Fruit fly (Drosophila melanogaster): ENCODE data around the gene MESR3.

MESR3 gene

DNA sequence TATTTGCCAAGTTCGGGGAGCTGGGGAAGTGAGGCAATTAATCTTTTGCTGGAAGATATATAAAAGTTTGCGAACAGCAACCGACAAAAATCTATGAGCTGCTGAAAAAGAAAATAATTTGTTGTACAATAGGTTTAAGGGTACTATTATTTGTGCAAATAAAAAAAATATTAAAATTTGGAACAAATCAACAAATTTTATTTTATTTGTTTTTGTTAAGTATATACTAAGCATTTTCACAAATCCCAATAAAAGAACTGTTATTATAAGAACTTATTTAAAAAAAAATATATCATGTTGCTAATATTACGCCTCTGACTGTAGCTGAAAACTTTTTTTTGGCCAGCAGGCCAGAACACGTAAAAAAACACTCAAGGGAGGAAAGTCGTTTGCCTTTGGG is 41.1 kb downstream of the MESR3 start:
- no peak for TF ChIP-seq GATAd (GFP tag; optimal IDR thresholded peaks at IDR 0.05)
- TF ChIP-seq HLH106 (tag; optimal IDR thresholded peaks at IDR 0.05): peak; percentile 8
- no peak for TF ChIP-seq OdsH (GFP tag; optimal IDR thresholded peaks at IDR 0.05)
- no peak for TF ChIP-seq Hr83 (GFP tag; optimal IDR thresholded peaks at IDR 0.05; ENCODE audit: poor library complexity, severe bottlenecking)
- no peak for TF ChIP-seq br (GFP tag; optimal IDR thresholded peaks at IDR 0.05)
- TF ChIP-seq dl (GFP tag; optimal IDR thresholded peaks at IDR 0.05; ENCODE audit: insufficient read depth in 1 of 2, partially characterized antibody in 2 of 2): no peak
- no peak for TF ChIP-seq lola (GFP tag; optimal IDR thresholded peaks at IDR 0.05)
- no peak for TF ChIP-seq Vsx2 (GFP tag; optimal IDR thresholded peaks at IDR 0.05; ENCODE audit: partially characterized antibody)
- no peak for TF ChIP-seq Myc (optimal IDR thresholded peaks at IDR 0.05)
- no peak for TF ChIP-seq Rel (GFP tag; optimal IDR thresholded peaks at IDR 0.05)
- no peak for TF ChIP-seq Rel (tag; optimal IDR thresholded peaks at IDR 0.05)
- TF ChIP-seq foxo (GFP tag; optimal IDR thresholded peaks at IDR 0.05): peak in 1 of 2 experiments; percentile 18

DNA sequence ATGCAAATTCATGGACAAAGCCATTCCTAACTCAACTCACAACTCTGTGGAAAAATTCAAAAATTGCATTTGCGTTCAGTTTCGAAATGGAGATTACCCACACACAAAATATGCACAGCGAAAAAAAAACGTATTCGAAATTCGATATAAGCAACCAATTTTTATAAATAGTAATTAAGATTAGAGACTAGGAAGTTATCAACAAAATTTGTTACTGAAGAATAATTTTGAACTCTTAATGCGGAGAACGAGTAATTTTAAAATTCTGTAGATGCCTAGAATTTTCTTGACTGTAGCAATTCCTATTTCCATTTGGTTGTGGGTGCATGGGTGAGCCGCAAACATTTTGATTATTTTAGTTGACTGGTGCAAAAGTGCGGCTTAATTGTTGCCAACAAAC is 46.3 kb downstream of the MESR3 start:
- TF ChIP-seq ey (GFP tag; optimal IDR thresholded peaks at IDR 0.05) (peak; percentile 5), OdsH (GFP tag; optimal IDR thresholded peaks at IDR 0.05) (peak; percentile 32), h (GFP tag; optimal IDR thresholded peaks at IDR 0.05) (peak; percentile 19), fru (GFP tag; optimal IDR thresholded peaks at IDR 0.05) (peak; percentile 6), foxo (GFP tag; optimal IDR thresholded peaks at IDR 0.05) (peak in 1 of 2 experiments; percentile 28), rgr (GFP tag; optimal IDR thresholded peaks at IDR 0.05) (peak; percentile 2), dmrt93B (GFP tag; optimal IDR thresholded peaks at IDR 0.05) (no peak), CG9705 (GFP tag; optimal IDR thresholded peaks at IDR 0.05) (no peak)

DNA sequence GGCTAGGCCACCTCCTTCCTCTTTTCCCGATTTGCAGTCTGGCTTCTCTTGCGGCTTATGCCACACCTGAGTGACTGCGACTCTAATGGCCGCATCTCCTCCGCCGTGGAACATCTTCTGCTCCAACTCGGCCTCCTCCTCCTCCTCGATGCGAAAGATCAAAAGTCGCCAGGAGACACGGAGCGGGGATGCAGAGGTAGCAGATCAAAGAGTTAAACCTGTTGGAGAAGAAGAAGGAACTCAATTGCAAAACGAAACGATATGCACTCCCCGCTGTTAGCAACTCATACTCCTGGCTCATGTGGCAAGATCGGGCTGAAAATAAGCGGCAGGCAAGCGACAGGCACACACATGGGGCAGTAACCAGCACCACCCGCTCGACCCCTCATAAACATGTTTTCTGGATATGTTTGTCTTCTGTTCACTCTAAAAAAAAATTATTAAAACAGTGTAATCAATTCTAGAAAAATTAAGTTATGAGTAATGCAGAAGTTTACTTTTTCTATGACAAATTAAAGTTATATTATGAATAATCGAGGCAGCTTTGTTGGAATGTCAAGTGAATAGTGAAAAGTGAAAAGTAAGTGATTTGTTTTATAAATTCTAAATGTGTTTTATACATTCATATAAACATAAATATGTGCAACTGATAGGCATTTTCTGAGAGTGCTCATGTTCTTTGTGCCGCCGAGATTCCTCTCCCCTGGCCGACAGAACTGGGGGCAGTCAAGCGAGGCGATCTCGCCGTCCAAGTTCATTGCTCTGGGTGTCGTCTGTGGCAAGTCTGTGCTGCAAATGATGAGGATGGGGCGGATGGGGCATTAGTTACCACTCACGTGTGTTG is 47.9 kb downstream of the MESR3 start:
- TF ChIP-seq woc (GFP tag; optimal IDR thresholded peaks at IDR 0.05): peak; percentile 95
- no peak for TF ChIP-seq dsf (GFP tag; optimal IDR thresholded peaks at IDR 0.05; ENCODE audit: borderline replicate concordance)
- TF ChIP-seq Dif (GFP tag; optimal IDR thresholded peaks at IDR 0.05; ENCODE audit: partially characterized antibody): peak; percentile 68
- peak; percentile 73 for TF ChIP-seq br (GFP tag; optimal IDR thresholded peaks at IDR 0.05)
- TF ChIP-seq Myc (optimal IDR thresholded peaks at IDR 0.05): no peak
- peak; percentile 86 for TF ChIP-seq Vsx2 (GFP tag; optimal IDR thresholded peaks at IDR 0.05; ENCODE audit: partially characterized antibody)
- TF ChIP-seq CG32264 (GFP tag; optimal IDR thresholded peaks at IDR 0.05): peak; percentile 44
- peak; percentile 86 for TF ChIP-seq psq (GFP tag; optimal IDR thresholded peaks at IDR 0.05)
- peak; percentile 88 for TF ChIP-seq OdsH (GFP tag; optimal IDR thresholded peaks at IDR 0.05)
- TF ChIP-seq Sp1 (GFP tag; optimal IDR thresholded peaks at IDR 0.05): peak; percentile 87
- no peak for TF ChIP-seq tai (GFP tag; optimal IDR thresholded peaks at IDR 0.05)
- TF ChIP-seq Rel (GFP tag; optimal IDR thresholded peaks at IDR 0.05): no peak
- TF ChIP-seq Rel (tag; optimal IDR thresholded peaks at IDR 0.05): peak; percentile 45
- TF ChIP-seq fru (GFP tag; optimal IDR thresholded peaks at IDR 0.05): peak; percentile 91
- peak in 1 of 2 experiments; percentile 85 for TF ChIP-seq foxo (GFP tag; optimal IDR thresholded peaks at IDR 0.05)
- TF ChIP-seq dl (GFP tag; optimal IDR thresholded peaks at IDR 0.05; ENCODE audit: insufficient read depth in 1 of 2, partially characterized antibody in 2 of 2): peak in 1 of 2 experiments; percentile 40
- TF ChIP-seq sv (GFP tag; optimal IDR thresholded peaks at IDR 0.05): no peak
- TF ChIP-seq sage (GFP tag; optimal IDR thresholded peaks at IDR 0.05): peak; percentile 50
- peak; percentile 68 for TF ChIP-seq rgr (GFP tag; optimal IDR thresholded peaks at IDR 0.05)
- TF ChIP-seq brk (GFP tag; optimal IDR thresholded peaks at IDR 0.05): no peak
- peak; percentile 70 for TF ChIP-seq Jra (GFP tag; optimal IDR thresholded peaks at IDR 0.05)
- TF ChIP-seq Mio (GFP tag; optimal IDR thresholded peaks at IDR 0.05): no peak
- no peak for TF ChIP-seq N (GFP tag; optimal IDR thresholded peaks at IDR 0.05)
- TF ChIP-seq dmrt93B (GFP tag; optimal IDR thresholded peaks at IDR 0.05): peak; percentile 70
- TF ChIP-seq Dfd (GFP tag; optimal IDR thresholded peaks at IDR 0.05): no peak
- no peak for TF ChIP-seq usp (GFP tag; optimal IDR thresholded peaks at IDR 0.05)
- no peak for TF ChIP-seq Hr78 (GFP tag; optimal IDR thresholded peaks at IDR 0.05)
- TF ChIP-seq Abd-B (GFP tag; optimal IDR thresholded peaks at IDR 0.05): no peak
- no peak for TF ChIP-seq lola (GFP tag; optimal IDR thresholded peaks at IDR 0.05)
- peak; percentile 86 for TF ChIP-seq h (GFP tag; optimal IDR thresholded peaks at IDR 0.05)
- TF ChIP-seq Hr83 (GFP tag; optimal IDR thresholded peaks at IDR 0.05; ENCODE audit: poor library complexity, severe bottlenecking): peak; percentile 57
- no peak for TF ChIP-seq CrebA (GFP tag; optimal IDR thresholded peaks at IDR 0.05; ENCODE audit: borderline replicate concordance)
- peak; percentile 81 for TF ChIP-seq ey (GFP tag; optimal IDR thresholded peaks at IDR 0.05)
- TF ChIP-seq pan (optimal IDR thresholded peaks at IDR 0.05): no peak
- peak; percentile 91 for TF ChIP-seq HLH106 (tag; optimal IDR thresholded peaks at IDR 0.05)
- TF ChIP-seq Hnf4 (GFP tag; optimal IDR thresholded peaks at IDR 0.05): peak; percentile 78
- peak; percentile 72 for TF ChIP-seq CG9705 (GFP tag; optimal IDR thresholded peaks at IDR 0.05)
- no peak for TF ChIP-seq jim (GFP tag; optimal IDR thresholded peaks at IDR 0.05)
- no peak for TF ChIP-seq GATAd (GFP tag; optimal IDR thresholded peaks at IDR 0.05)

Measured in whole organism, wandering third instar larva.